Fruit fly (Drosophila melanogaster) whole organism, prepupa: Measurements from ENCODE around the gene CG18787.

ENCODE experiments used
- CG6276 ChIP-seq: fragments of 200-800 bp; sonication (Bioruptor generic); optimal IDR thresholded peaks from 2 replicates; lab custom pipeline; 2017; ENCODE audit warnings: missing biosample characterization, mild to moderate bottlenecking, missing genetic modification characterization
- CG6854 ChIP-seq: fragments of 200-800 bp; sonication (Bioruptor generic); optimal IDR thresholded peaks from 2 replicates; lab custom pipeline; 2017; ENCODE audit warnings: missing biosample characterization, mild to moderate bottlenecking, missing genetic modification characterization
- CG8319 ChIP-seq: fragments of 200-800 bp; sonication (Bioruptor generic); optimal IDR thresholded peaks from 3 replicates; lab custom pipeline; 2016; ENCODE audit warnings: missing biosample characterization, missing genetic modification characterization
- Hr4 ChIP-seq: fragments of 200-800 bp; sonication (Bioruptor generic); optimal IDR thresholded peaks from 3 replicates; lab custom pipeline; 2016; ENCODE audit warnings: missing biosample characterization, missing genetic modification characterization
- achi ChIP-seq: fragments of 200-800 bp; sonication (Bioruptor generic); optimal IDR thresholded peaks from 3 replicates; lab custom pipeline; 2016; ENCODE audit warnings: missing biosample characterization, missing genetic modification characterization
- salr ChIP-seq, 2 experiments: fragments of 200-800 bp; sonication (Bioruptor generic); optimal IDR thresholded peaks; 3 replicates each; lab custom pipeline; 2016 to 2018; ENCODE audit warnings: missing biosample characterization in 2 of 2, missing genetic modification characterization in 2 of 2, mild to moderate bottlenecking in 1 of 2

dm6 chr2L:12024104-12024503, 25.0 kb upstream of the CG18787 start:
- TF ChIP-seq CG8319 (GFP tag; lab: Kevin White, UChicago) (no peak), achi (GFP tag; lab: Kevin White, UChicago) (no peak), salr (GFP tag; optimal IDR thresholded peaks at IDR 0.05; lab: Kevin White, UChicago) (no peak), CG6276 (no peak), CG6854 (GFP tag; lab: Kevin White, UChicago) (no peak), Hr4 (GFP tag; lab: Kevin White, UChicago) (no peak)
